Fruit fly (Drosophila melanogaster) whole organism, embryonic: ENCODE data around the gene frj.

Experiments used
- Ada2b ChIP-seq: fragments of 200-800 bp; sonication (Bioruptor generic); IDR thresholded peaks from 2 replicates; pipeline ENCODE4 v1.3.6; 2022; ENCODE audit warnings: missing biosample characterization, missing genetic modification characterization
- B-H2 ChIP-seq: fragments of 200-800 bp; sonication (Bioruptor generic); optimal IDR thresholded peaks from 2 replicates; lab custom pipeline; 2018; ENCODE audit warnings: missing biosample characterization, mild to moderate bottlenecking, missing genetic modification characterization
- Bteb2 ChIP-seq: fragments of 200-800 bp; sonication (Bioruptor generic); optimal IDR thresholded peaks from 2 replicates; lab custom pipeline; 2016; ENCODE audit warnings: missing biosample characterization, missing genetic modification characterization
- CG10543 ChIP-seq: fragments of 200-800 bp; sonication (Bioruptor generic); optimal IDR thresholded peaks from 3 replicates; lab custom pipeline; 2017; ENCODE audit warnings: missing biosample characterization, mild to moderate bottlenecking, missing genetic modification characterization, moderate library complexity
- CG11085 ChIP-seq: fragments of 200-800 bp; sonication (Bioruptor generic); IDR thresholded peaks from 2 replicates; pipeline ENCODE4 v1.3.6; 2022; ENCODE audit warnings: missing biosample characterization, missing genetic modification characterization
- CG11696 ChIP-seq: fragments of 200-800 bp; sonication (Bioruptor generic); IDR thresholded peaks from 2 replicates; pipeline ENCODE4 v1.3.6; 2022; ENCODE audit warnings: missing biosample characterization, missing genetic modification characterization
- CG1233 ChIP-seq: fragments of 200-800 bp; sonication (Bioruptor generic); optimal IDR thresholded peaks from 4 replicates; lab custom pipeline; 2018; ENCODE audit warnings: missing biosample characterization, mild to moderate bottlenecking, missing genetic modification characterization
- CG15479 ChIP-seq: fragments of 200-800 bp; sonication (Bioruptor generic); optimal IDR thresholded peaks from 3 replicates; lab custom pipeline; 2019; ENCODE audit warnings: missing biosample characterization, mild to moderate bottlenecking, missing genetic modification characterization, moderate library complexity
- CG15601 ChIP-seq: fragments of 200-800 bp; sonication (Bioruptor generic); optimal IDR thresholded peaks from 3 replicates; lab custom pipeline; 2019; ENCODE audit warnings: missing biosample characterization, mild to moderate bottlenecking, missing genetic modification characterization, moderate library complexity
- CG17328 ChIP-seq: fragments of 200-800 bp; sonication (Bioruptor generic); IDR thresholded peaks from 2 replicates; pipeline ENCODE4 v1.3.6; 2022; ENCODE audit warnings: missing biosample characterization, missing genetic modification characterization
- CG2116 ChIP-seq: fragments of 200-800 bp; sonication (Bioruptor generic); optimal IDR thresholded peaks from 3 replicates; lab custom pipeline; 2018; ENCODE audit warnings: missing biosample characterization, mild to moderate bottlenecking, missing genetic modification characterization
- CG30020 ChIP-seq: fragments of 200-800 bp; optimal IDR thresholded peaks from 2 replicates; lab custom pipeline; 2019; ENCODE audit warnings: missing biosample characterization, mild to moderate bottlenecking, missing genetic modification characterization, moderate library complexity
- CG3281 ChIP-seq: fragments of 200-800 bp; sonication (Bioruptor generic); optimal IDR thresholded peaks from 3 replicates; lab custom pipeline; 2017; ENCODE audit warnings: missing biosample characterization, mild to moderate bottlenecking, missing genetic modification characterization
- CG4282 ChIP-seq: fragments of 200-800 bp; sonication (Bioruptor generic); optimal IDR thresholded peaks from 2 replicates; lab custom pipeline; 2016; ENCODE audit warnings: missing biosample characterization, missing genetic modification characterization
- CG6791 ChIP-seq: fragments of 200-800 bp; sonication (Bioruptor generic); IDR thresholded peaks from 3 replicates; pipeline ENCODE4 v1.3.6; 2022; ENCODE audit warnings: missing biosample characterization, missing genetic modification characterization; ENCODE audit not compliant: partially characterized antibody
- CG8388 ChIP-seq: fragments of 200-800 bp; sonication (Bioruptor generic); optimal IDR thresholded peaks from 2 replicates; lab custom pipeline; 2019; ENCODE audit warnings: missing biosample characterization, mild to moderate bottlenecking, missing genetic modification characterization, moderate library complexity
- CG8924 ChIP-seq: fragments of 200-800 bp; optimal IDR thresholded peaks from 3 replicates; lab custom pipeline; 2019; ENCODE audit warnings: missing biosample characterization, mild to moderate bottlenecking, missing genetic modification characterization, moderate library complexity
- CG9727 ChIP-seq: fragments of 200-800 bp; sonication (Bioruptor generic); optimal IDR thresholded peaks from 3 replicates; lab custom pipeline; 2017; ENCODE audit warnings: missing biosample characterization, mild to moderate bottlenecking, missing genetic modification characterization
- D19A ChIP-seq: fragments of 200-800 bp; optimal IDR thresholded peaks from 3 replicates; lab custom pipeline; 2019; ENCODE audit warnings: missing biosample characterization, mild to moderate bottlenecking, missing genetic modification characterization, moderate library complexity
- Dek ChIP-seq: fragments of 200-800 bp; sonication (Bioruptor generic); optimal IDR thresholded peaks from 3 replicates; lab custom pipeline; 2019; ENCODE audit warnings: missing biosample characterization, mild to moderate bottlenecking, missing genetic modification characterization, moderate library complexity
- Dref ChIP-seq: fragments of 200-800 bp; sonication (Bioruptor generic); IDR thresholded peaks from 2 replicates; pipeline ENCODE4 v1.3.6; 2022; ENCODE audit warnings: missing biosample characterization, missing genetic modification characterization
- ERR ChIP-seq: fragments of 200-800 bp; sonication (Bioruptor generic); optimal IDR thresholded peaks from 2 replicates; lab custom pipeline; 2016; ENCODE audit warnings: missing biosample characterization, missing genetic modification characterization
- Eip74EF ChIP-seq, 2 experiments: fragments of 200-800 bp in 1 of 2; fragments of >200 bp in 1 of 2; sonication (Bioruptor generic) in 1 of 2; optimal IDR thresholded peaks; 2 replicates each; lab custom pipeline; 2017 to 2019; ENCODE audit warnings: missing biosample characterization in 2 of 2, missing genetic modification characterization in 2 of 2, mild to moderate bottlenecking in 1 of 2, moderate library complexity in 1 of 2
- Ets97D ChIP-seq: fragments of 200-800 bp; sonication (Bioruptor generic); optimal IDR thresholded peaks from 3 replicates; lab custom pipeline; 2016; ENCODE audit warnings: missing biosample characterization, missing genetic modification characterization
- Fer1 ChIP-seq: fragments of 200-800 bp; sonication (Bioruptor generic); optimal IDR thresholded peaks from 2 replicates; lab custom pipeline; 2017; ENCODE audit warnings: missing biosample characterization, mild to moderate bottlenecking, missing genetic modification characterization
- Gug ChIP-seq: fragments of 200-800 bp; sonication (Bioruptor generic); IDR thresholded peaks from 4 replicates; pipeline ENCODE4 v1.3.6; 2022; ENCODE audit warnings: missing biosample characterization, missing genetic modification characterization
- HLH4C ChIP-seq: fragments of 200-800 bp; sonication (Bioruptor generic); IDR thresholded peaks from 3 replicates; pipeline ENCODE4 v1.3.6; 2022; ENCODE audit warnings: missing biosample characterization, missing genetic modification characterization; ENCODE audit not compliant: partially characterized antibody
- Kr ChIP-seq: fragments of 200-800 bp; sonication (Bioruptor generic); optimal IDR thresholded peaks from 2 replicates; lab custom pipeline; 2017; ENCODE audit warnings: missing biosample characterization, mild to moderate bottlenecking, missing genetic modification characterization
- NC2β ChIP-seq: fragments of 200-800 bp; sonication (Bioruptor generic); optimal IDR thresholded peaks from 2 replicates; lab custom pipeline; 2016; ENCODE audit warnings: missing biosample characterization, missing genetic modification characterization
- NK7.1 ChIP-seq: fragments of 200-800 bp; sonication (Bioruptor generic); optimal IDR thresholded peaks from 3 replicates; lab custom pipeline; 2016; ENCODE audit warnings: missing biosample characterization, missing genetic modification characterization
- Sox102F ChIP-seq: fragments of 200-800 bp; sonication (Bioruptor generic); optimal IDR thresholded peaks from 2 replicates; lab custom pipeline; 2018; ENCODE audit warnings: missing biosample characterization, mild to moderate bottlenecking, missing genetic modification characterization, moderate library complexity
- Stat92E ChIP-seq, 3 experiments: fragments of >200 bp in 2 of 3; fragments of 200-800 bp in 1 of 3; sonication (Bioruptor generic) in 1 of 3; optimal IDR thresholded peaks; 2 replicates each; lab custom pipeline; 2017 to 2019; ENCODE audit warnings: missing biosample characterization in 3 of 3, missing genetic modification characterization in 3 of 3, mild to moderate bottlenecking in 1 of 3, moderate library complexity in 1 of 3
- amos ChIP-seq: fragments of 200-800 bp; sonication (Bioruptor generic); IDR thresholded peaks from 2 replicates; pipeline ENCODE4 v1.3.6; 2022; ENCODE audit warnings: missing biosample characterization, missing genetic modification characterization; ENCODE audit not compliant: partially characterized antibody
- bowl ChIP-seq: fragments of 200-800 bp; sonication (Bioruptor generic); IDR thresholded peaks from 2 replicates; pipeline ENCODE4 v1.3.6; 2022; ENCODE audit warnings: missing biosample characterization, missing genetic modification characterization
- dati ChIP-seq: fragments of 200-800 bp; sonication (Bioruptor generic); IDR thresholded peaks from 2 replicates; pipeline ENCODE4 v1.3.6; 2022; ENCODE audit warnings: missing biosample characterization, missing genetic modification characterization
- gfzf ChIP-seq: fragments of 200-800 bp; sonication (Bioruptor generic); optimal IDR thresholded peaks from 2 replicates; lab custom pipeline; 2016; ENCODE audit warnings: missing biosample characterization, mild to moderate bottlenecking, missing genetic modification characterization, moderate library complexity
- her ChIP-seq: fragments of 200-800 bp; sonication (Bioruptor generic); optimal IDR thresholded peaks from 2 replicates; lab custom pipeline; 2016; ENCODE audit warnings: missing biosample characterization, missing genetic modification characterization
- hkb ChIP-seq, 2 experiments: fragments of 200-800 bp in 1 of 2; fragments of >200 bp in 1 of 2; sonication (Bioruptor generic) in 1 of 2; IDR thresholded peaks in 1 of 2; optimal IDR thresholded peaks in 1 of 2; 2 replicates each; pipeline versions ENCODE4 v1.3.6 to Lab custom; 2017 to 2022; ENCODE audit warnings: missing biosample characterization in 1 of 2, missing genetic modification characterization in 1 of 2
- lilli ChIP-seq: fragments of 200-800 bp; sonication (Bioruptor generic); optimal IDR thresholded peaks from 3 replicates; lab custom pipeline; 2016; ENCODE audit warnings: missing biosample characterization, missing genetic modification characterization
- nmo ChIP-seq: fragments of 200-800 bp; sonication (Bioruptor generic); optimal IDR thresholded peaks from 2 replicates; lab custom pipeline; 2018; ENCODE audit warnings: missing biosample characterization, mild to moderate bottlenecking, missing genetic modification characterization, moderate library complexity
- repo ChIP-seq: fragments of 200-800 bp; sonication (Bioruptor generic); optimal IDR thresholded peaks from 2 replicates; lab custom pipeline; 2016; ENCODE audit warnings: missing biosample characterization, missing genetic modification characterization
- sr ChIP-seq: fragments of 200-800 bp; sonication (Bioruptor generic); IDR thresholded peaks from 3 replicates; pipeline ENCODE4 v1.3.6; 2022; ENCODE audit warnings: missing biosample characterization, missing genetic modification characterization
- tgo ChIP-seq: fragments of 200-800 bp; sonication (Bioruptor generic); IDR thresholded peaks from 3 replicates; pipeline ENCODE4 v1.3.6; 2022; ENCODE audit warnings: missing biosample characterization, missing genetic modification characterization
- tio ChIP-seq: fragments of 200-800 bp; sonication (Bioruptor generic); optimal IDR thresholded peaks from 2 replicates; lab custom pipeline; 2017; ENCODE audit warnings: missing biosample characterization, missing genetic modification characterization, inconsistent platforms
- trh ChIP-seq: fragments of 200-800 bp; sonication (Bioruptor generic); optimal IDR thresholded peaks from 2 replicates; lab custom pipeline; 2016; ENCODE audit warnings: missing biosample characterization, missing genetic modification characterization
- usp ChIP-seq: fragments of >200 bp; optimal IDR thresholded peaks from 2 replicates; lab custom pipeline; 2017; ENCODE audit warnings: missing biosample characterization, missing genetic modification characterization
- wor ChIP-seq: fragments of 200-800 bp; sonication (Bioruptor generic); IDR thresholded peaks from 2 replicates; pipeline ENCODE4 v1.3.6; 2022; ENCODE audit warnings: missing biosample characterization, missing genetic modification characterization
- zen2 ChIP-seq: fragments of 200-800 bp; sonication (Bioruptor generic); IDR thresholded peaks from 3 replicates; pipeline ENCODE4 v1.3.6; 2022; ENCODE audit warnings: missing biosample characterization, missing genetic modification characterization; ENCODE audit not compliant: partially characterized antibody

The frj gene

dm6 chr2L:6455955-6456599, at the start of gene frj (continued):
- TF ChIP-seq Eip74EF (GFP tag; optimal IDR thresholded peaks at IDR 0.05; lab: Kevin White, UChicago) = peak in 1 of 2 experiments; percentile 39
- peak; percentile 57 for TF ChIP-seq Dek (tag; lab: Kevin White, UChicago)
- TF ChIP-seq wor = no peak
- TF ChIP-seq ERR = no peak
- no peak for TF ChIP-seq Fer1
- TF ChIP-seq CG1233 (GFP tag; lab: Kevin White, UChicago) = no peak
- no peak for TF ChIP-seq trh (GFP tag; lab: Kevin White, UChicago)
- 0 out of 3 replicates have a peak, but pooled peaks have one; percentile 45 for TF ChIP-seq HLH4C (GFP tag; lab: Robert Waterston, UW)
- TF ChIP-seq CG11085 (GFP tag; lab: Robert Waterston, UW) = peak; percentile 61
- TF ChIP-seq NK7.1 (GFP tag; lab: Kevin White, UChicago) = no peak
- TF ChIP-seq Dref (GFP tag; lab: Robert Waterston, UW) = peak; percentile 51
- TF ChIP-seq CG3281 (GFP tag; lab: Kevin White, UChicago) = peak; percentile 49
- TF ChIP-seq Gug = peak; percentile 74; the same call in 3 of the 4 replicates
- TF ChIP-seq CG30020 (tag; lab: Kevin White, UChicago) = peak; percentile 95
- no peak for TF ChIP-seq CG15479
- TF ChIP-seq CG11696 (GFP tag; lab: Robert Waterston, UW) = no peak
- TF ChIP-seq Ada2b (GFP tag; lab: Robert Waterston, UW) = peak; percentile 31; the same call in 1 of the 2 replicates
- TF ChIP-seq CG9727 = peak; percentile 75
- peak; percentile 66 for TF ChIP-seq CG4282 (GFP tag; lab: Kevin White, UChicago)
- no peak for TF ChIP-seq B-H2 (GFP tag; lab: Kevin White, UChicago)
- TF ChIP-seq Stat92E (GFP tag; optimal IDR thresholded peaks at IDR 0.05; lab: Kevin White, UChicago) = peak in 2 of 3 experiments; percentile 47 to 54
- peak; percentile 37; the same call in 2 of the 3 replicates for TF ChIP-seq CG6791 (GFP tag; lab: Robert Waterston, UW)
- TF ChIP-seq CG2116 = peak; percentile 54
- TF ChIP-seq Bteb2 (GFP tag; lab: Kevin White, UChicago) = peak; percentile 33
- peak; percentile 33; the same call in 1 of the 3 replicates for TF ChIP-seq zen2
- peak; percentile 54 for TF ChIP-seq NC2β
- peak; percentile 6 for TF ChIP-seq CG10543 (GFP tag; lab: Kevin White, UChicago)
- peak; percentile 95 for TF ChIP-seq gfzf
- no peak for TF ChIP-seq usp
- peak; percentile 60 for TF ChIP-seq CG8924 (tag; lab: Kevin White, UChicago)
- TF ChIP-seq amos (GFP tag; lab: Robert Waterston, UW) = peak; percentile 66; the same call in 1 of the 2 replicates
- TF ChIP-seq D19A (tag; lab: Kevin White, UChicago) = peak; percentile 42
- no peak for TF ChIP-seq dati (GFP tag; lab: Robert Waterston, UW)
- peak; percentile 59 for TF ChIP-seq CG17328 (GFP tag; lab: Robert Waterston, UW)
- peak; percentile 48 for TF ChIP-seq her (GFP tag; lab: Kevin White, UChicago)
- TF ChIP-seq tgo (GFP tag; lab: Robert Waterston, UW) = peak; percentile 67
- no peak for TF ChIP-seq Kr
- TF ChIP-seq Ets97D (GFP tag; lab: Kevin White, UChicago) = peak; percentile 90
- TF ChIP-seq lilli = peak; percentile 70
- peak; percentile 45 for TF ChIP-seq CG8388 (GFP tag; lab: Kevin White, UChicago)
- peak; percentile 46 for TF ChIP-seq CG15601 (tag; lab: Kevin White, UChicago)
- TF ChIP-seq hkb (optimal IDR thresholded peaks at IDR 0.05; lab: Kevin White, UChicago) = peak; percentile 55
- TF ChIP-seq hkb (GFP tag; IDR thresholded peaks at IDR 0.05; lab: Robert Waterston, UW) = peak; percentile 28; the same call in 1 of the 2 replicates
- TF ChIP-seq nmo (GFP tag; lab: Kevin White, UChicago) = peak; percentile 87
- TF ChIP-seq bowl (GFP tag; lab: Robert Waterston, UW) = no peak
- TF ChIP-seq sr = 0 out of 3 replicates have a peak, but pooled peaks have one; percentile 12
- TF ChIP-seq repo (GFP tag; lab: Kevin White, UChicago) = peak; percentile 27
- no peak for TF ChIP-seq tio (GFP tag; lab: Kevin White, UChicago)
- TF ChIP-seq Sox102F (GFP tag; lab: Kevin White, UChicago) = peak; percentile 58
